Fruit fly (Drosophila melanogaster): ENCODE results near the gene CG15059.

- no peak for TF ChIP-seq h (GFP tag; optimal IDR thresholded peaks at IDR 0.05)
- TF ChIP-seq rgr (GFP tag; optimal IDR thresholded peaks at IDR 0.05): no peak
- TF ChIP-seq jim (GFP tag; optimal IDR thresholded peaks at IDR 0.05): no peak
- TF ChIP-seq HLH106 (tag; optimal IDR thresholded peaks at IDR 0.05): no peak
- no peak for TF ChIP-seq dl (GFP tag; optimal IDR thresholded peaks at IDR 0.05; ENCODE audit: insufficient read depth in 1 of 2, partially characterized antibody in 2 of 2)
- no peak for TF ChIP-seq dmrt93B (GFP tag; optimal IDR thresholded peaks at IDR 0.05)
- no peak for TF ChIP-seq Mio (GFP tag; optimal IDR thresholded peaks at IDR 0.05)
- TF ChIP-seq OdsH (GFP tag; optimal IDR thresholded peaks at IDR 0.05): no peak
- no peak for TF ChIP-seq br (GFP tag; optimal IDR thresholded peaks at IDR 0.05)
- TF ChIP-seq Myc (optimal IDR thresholded peaks at IDR 0.05): no peak
- no peak for TF ChIP-seq Hr78 (GFP tag; optimal IDR thresholded peaks at IDR 0.05)
- no peak for TF ChIP-seq tai (GFP tag; optimal IDR thresholded peaks at IDR 0.05)
These were observed 7.5 kb upstream of the CG15059 start for dm6 chrX:18266846-18267245.

Measured in whole organism, wandering third instar larva.